Fruit fly (Drosophila melanogaster) whole organism, prepupa: ENCODE data around the gene CG10651.

ENCODE experiments used
- Blimp-1 ChIP-seq: fragments of 200-800 bp; sonication (Bioruptor generic); optimal IDR thresholded peaks from 3 replicates; lab custom pipeline; 2017; ENCODE audit warnings: missing biosample characterization, missing genetic modification characterization, mild to moderate bottlenecking, moderate library complexity, missing genetic modification reagents
- CG10631 ChIP-seq: fragments of 200-800 bp; sonication (Bioruptor generic); optimal IDR thresholded peaks from 2 replicates; lab custom pipeline; 2016; ENCODE audit warnings: missing biosample characterization, missing genetic modification characterization
- CG10669 ChIP-seq: fragments of 200-800 bp; sonication (Bioruptor generic); optimal IDR thresholded peaks from 3 replicates; lab custom pipeline; 2018; ENCODE audit warnings: missing biosample characterization, mild to moderate bottlenecking, missing genetic modification characterization, moderate library complexity
- CG11294 ChIP-seq: fragments of 200-800 bp; sonication (Bioruptor generic); IDR thresholded peaks from 2 replicates; pipeline ENCODE4 v1.3.6; 2022; ENCODE audit warnings: missing biosample characterization, missing genetic modification characterization
- CG15336 ChIP-seq: fragments of 200-800 bp; sonication (Bioruptor generic); IDR thresholded peaks from 2 replicates; pipeline ENCODE4 v1.3.6; 2022; ENCODE audit warnings: missing biosample characterization, missing genetic modification characterization
- CG16779 ChIP-seq: fragments of 200-800 bp; sonication (Bioruptor generic); optimal IDR thresholded peaks from 3 replicates; lab custom pipeline; 2017; ENCODE audit warnings: missing biosample characterization, mild to moderate bottlenecking, missing genetic modification characterization
- CG34406 ChIP-seq: fragments of 200-800 bp; sonication (Bioruptor generic); optimal IDR thresholded peaks from 3 replicates; lab custom pipeline; 2016; ENCODE audit warnings: missing biosample characterization, missing genetic modification characterization
- CG3919 ChIP-seq: fragments of 200-800 bp; sonication (Bioruptor generic); optimal IDR thresholded peaks from 3 replicates; lab custom pipeline; 2016; ENCODE audit warnings: missing biosample characterization, missing genetic modification characterization
- CG4318 ChIP-seq: fragments of 200-800 bp; sonication (Bioruptor generic); optimal IDR thresholded peaks from 3 replicates; lab custom pipeline; 2017; ENCODE audit warnings: missing biosample characterization, mild to moderate bottlenecking, missing genetic modification characterization
- CG6163 ChIP-seq: fragments of 200-800 bp; sonication (Bioruptor generic); IDR thresholded peaks from 3 replicates; pipeline ENCODE4 v1.3.6; 2022; ENCODE audit warnings: missing biosample characterization, missing genetic modification characterization
- CG6276 ChIP-seq: fragments of 200-800 bp; sonication (Bioruptor generic); optimal IDR thresholded peaks from 2 replicates; lab custom pipeline; 2017; ENCODE audit warnings: missing biosample characterization, mild to moderate bottlenecking, missing genetic modification characterization
- CG6854 ChIP-seq: fragments of 200-800 bp; sonication (Bioruptor generic); optimal IDR thresholded peaks from 2 replicates; lab custom pipeline; 2017; ENCODE audit warnings: missing biosample characterization, mild to moderate bottlenecking, missing genetic modification characterization
- CG7368 ChIP-seq: fragments of 200-800 bp; sonication (Bioruptor generic); optimal IDR thresholded peaks from 3 replicates; lab custom pipeline; 2016; ENCODE audit warnings: missing biosample characterization, missing genetic modification characterization
- CG8319 ChIP-seq: fragments of 200-800 bp; sonication (Bioruptor generic); optimal IDR thresholded peaks from 3 replicates; lab custom pipeline; 2016; ENCODE audit warnings: missing biosample characterization, missing genetic modification characterization
- CG8632 ChIP-seq: fragments of 200-800 bp; sonication (Bioruptor generic); optimal IDR thresholded peaks from 3 replicates; lab custom pipeline; 2016; ENCODE audit warnings: missing biosample characterization, missing genetic modification characterization
- CG9139 ChIP-seq: fragments of 200-800 bp; sonication (Bioruptor generic); optimal IDR thresholded peaks from 3 replicates; lab custom pipeline; 2017; ENCODE audit warnings: missing biosample characterization, mild to moderate bottlenecking, missing genetic modification characterization
- Eip75B ChIP-seq: fragments of 200-800 bp; sonication (Bioruptor generic); optimal IDR thresholded peaks from 3 replicates; lab custom pipeline; 2016; ENCODE audit warnings: missing biosample characterization, missing genetic modification characterization
- Eip78C ChIP-seq: fragments of 200-800 bp; sonication (Bioruptor generic); peaks from one replicate; lab custom pipeline; 2016; ENCODE audit warnings: missing biosample characterization, missing genetic modification characterization
- Eip93F ChIP-seq: fragments of 200-800 bp; sonication (Bioruptor generic); optimal IDR thresholded peaks from 2 replicates; lab custom pipeline; 2016; ENCODE audit warnings: missing biosample characterization, mild to moderate bottlenecking, missing genetic modification characterization
- Ets21C ChIP-seq: fragments of 200-800 bp; sonication (Bioruptor generic); optimal IDR thresholded peaks from 3 replicates; lab custom pipeline; 2016; ENCODE audit warnings: missing biosample characterization, missing genetic modification characterization
- Ets96B ChIP-seq: fragments of 200-800 bp; optimal IDR thresholded peaks from 2 replicates; lab custom pipeline; 2019; ENCODE audit warnings: missing biosample characterization, mild to moderate bottlenecking, missing genetic modification characterization, moderate library complexity
- Gug ChIP-seq: fragments of 200-800 bp; sonication (Bioruptor generic); IDR thresholded peaks from 2 replicates; pipeline ENCODE4 v1.3.6; 2022; ENCODE audit warnings: missing biosample characterization, missing genetic modification characterization
- Hr38 ChIP-seq: sonication (Bioruptor generic); optimal IDR thresholded peaks from 2 replicates; lab custom pipeline; 2016; ENCODE audit warnings: missing biosample characterization, missing genetic modification characterization
- Hr39 ChIP-seq: fragments of 200-800 bp; sonication (Bioruptor generic); optimal IDR thresholded peaks from 2 replicates; lab custom pipeline; 2016; ENCODE audit warnings: missing biosample characterization, missing genetic modification characterization
- Hr4 ChIP-seq: fragments of 200-800 bp; sonication (Bioruptor generic); optimal IDR thresholded peaks from 3 replicates; lab custom pipeline; 2016; ENCODE audit warnings: missing biosample characterization, missing genetic modification characterization
- Lpt ChIP-seq: fragments of 200-800 bp; sonication (Bioruptor generic); optimal IDR thresholded peaks from 3 replicates; lab custom pipeline; 2016; ENCODE audit warnings: missing biosample characterization, missing genetic modification characterization
- Sox102F ChIP-seq: fragments of 200-800 bp; sonication (Bioruptor generic); optimal IDR thresholded peaks from 2 replicates; lab custom pipeline; 2016; ENCODE audit warnings: missing biosample characterization, mild to moderate bottlenecking, missing genetic modification characterization
- Sox15 ChIP-seq: fragments of 200-800 bp; sonication (Bioruptor generic); optimal IDR thresholded peaks from 3 replicates; lab custom pipeline; 2016; ENCODE audit warnings: missing biosample characterization, missing genetic modification characterization
- achi ChIP-seq: fragments of 200-800 bp; sonication (Bioruptor generic); optimal IDR thresholded peaks from 3 replicates; lab custom pipeline; 2016; ENCODE audit warnings: missing biosample characterization, missing genetic modification characterization
- acj6 ChIP-seq: fragments of 200-800 bp; sonication (Bioruptor generic); optimal IDR thresholded peaks from 3 replicates; lab custom pipeline; 2016; ENCODE audit warnings: missing biosample characterization, missing genetic modification characterization
- cyc ChIP-seq: fragments of 200-800 bp; sonication (Bioruptor generic); optimal IDR thresholded peaks from 3 replicates; lab custom pipeline; 2016; ENCODE audit warnings: missing biosample characterization, missing genetic modification characterization
- dac ChIP-seq: fragments of 200-800 bp; sonication (Bioruptor generic); optimal IDR thresholded peaks from 2 replicates; lab custom pipeline; 2017; ENCODE audit warnings: missing biosample characterization, mild to moderate bottlenecking, missing genetic modification characterization
- eg ChIP-seq: fragments of 200-800 bp; sonication (Bioruptor generic); IDR thresholded peaks from 3 replicates; pipeline ENCODE4 v1.3.6; 2022; ENCODE audit warnings: missing biosample characterization, missing genetic modification characterization
- esn ChIP-seq: fragments of 200-800 bp; sonication (Bioruptor generic); optimal IDR thresholded peaks from 2 replicates; lab custom pipeline; 2016; ENCODE audit warnings: missing biosample characterization, mild to moderate bottlenecking, missing genetic modification characterization, moderate library complexity
- fd59A ChIP-seq: fragments of 200-800 bp; sonication (Bioruptor generic); optimal IDR thresholded peaks from 2 replicates; lab custom pipeline; 2017; ENCODE audit warnings: missing biosample characterization, mild to moderate bottlenecking, missing genetic modification characterization, missing genetic modification reagents
- fkh ChIP-seq: fragments of 200-800 bp; sonication (Bioruptor generic); optimal IDR thresholded peaks from 3 replicates; lab custom pipeline; 2017; ENCODE audit warnings: missing biosample characterization, mild to moderate bottlenecking, missing genetic modification characterization, moderate library complexity
- lz ChIP-seq: fragments of 200-800 bp; sonication (Bioruptor generic); optimal IDR thresholded peaks from 3 replicates; lab custom pipeline; 2016; ENCODE audit warnings: missing biosample characterization, missing genetic modification characterization
- net ChIP-seq: fragments of 200-800 bp; sonication (Bioruptor generic); optimal IDR thresholded peaks from 3 replicates; lab custom pipeline; 2016; ENCODE audit warnings: missing biosample characterization, missing genetic modification characterization
- pdm3 ChIP-seq: fragments of 200-800 bp; sonication (Bioruptor generic); optimal IDR thresholded peaks from 3 replicates; lab custom pipeline; 2016; ENCODE audit warnings: missing biosample characterization, missing genetic modification characterization
- spab ChIP-seq: fragments of 200-800 bp; sonication (Bioruptor generic); optimal IDR thresholded peaks from 2 replicates; lab custom pipeline; 2017; ENCODE audit warnings: missing biosample characterization, mild to moderate bottlenecking, missing genetic modification characterization, missing genetic modification reagents
- ss ChIP-seq, 2 experiments: fragments of 200-800 bp; sonication (Bioruptor generic); optimal IDR thresholded peaks; 2 replicates in 1 of 2; 3 replicates in 1 of 2; lab custom pipeline; 2017 to 2018; ENCODE audit warnings: mild to moderate bottlenecking in 2 of 2, missing biosample characterization in 2 of 2, missing genetic modification characterization in 2 of 2, moderate library complexity in 1 of 2
- svp ChIP-seq: fragments of 200-800 bp; sonication (Bioruptor generic); peaks from one replicate; lab custom pipeline; 2016; ENCODE audit warnings: missing biosample characterization, missing genetic modification characterization
- topi ChIP-seq: fragments of 200-800 bp; sonication (Bioruptor generic); optimal IDR thresholded peaks from 3 replicates; lab custom pipeline; 2016; ENCODE audit warnings: missing biosample characterization, missing genetic modification characterization
- vri ChIP-seq: fragments of 200-800 bp; sonication (Bioruptor generic); optimal IDR thresholded peaks from 3 replicates; lab custom pipeline; 2016; ENCODE audit warnings: missing biosample characterization, mild to moderate bottlenecking, missing genetic modification characterization

The CG10651 gene

dm6 chr2L:20134823-20135222, at the start of gene CG10651:
TSS of gene CG10651 (minus strand) at chr2L:20134923.
- TF ChIP-seq CG6163 (no peak), Ets21C (GFP tag; lab: Kevin White, UChicago) (no peak), CG8319 (GFP tag; lab: Kevin White, UChicago) (no peak), Sox102F (GFP tag; lab: Kevin White, UChicago) (no peak), vri (no peak), Blimp-1 (GFP tag; lab: Kevin White, UChicago) (no peak), CG7368 (GFP tag; lab: Kevin White, UChicago) (no peak), CG6276 (GFP tag; lab: Kevin White, UChicago) (no peak), Sox15 (GFP tag; lab: Kevin White, UChicago) (no peak), esn (GFP tag; lab: Kevin White, UChicago) (no peak), achi (GFP tag; lab: Kevin White, UChicago) (no peak), Eip93F (GFP tag; lab: Kevin White, UChicago) (no peak), fd59A (GFP tag; lab: Kevin White, UChicago) (no peak)

- TF ChIP-seq CG10669 (GFP tag; lab: Kevin White, UChicago) (peak; percentile 40), svp (GFP tag; lab: Kevin White, UChicago) (peak; percentile 36)
- TF ChIP-seq, all 60 proteins: peak for 2; not testable (repeated sequence) for 58
Observed at dm6 chr2L:20175047-20175446, 40.3 kb upstream of the CG10651 start.

dm6 chr2L:20148368-20148767, 13.6 kb upstream of the CG10651 start:
- TF ChIP-seq CG34406 (GFP tag; lab: Kevin White, UChicago) (no peak), CG16779 (tag; lab: Kevin White, UChicago) (no peak), spab (GFP tag; lab: Kevin White, UChicago) (no peak), Eip78C (GFP tag; lab: Kevin White, UChicago) (peak; percentile 47), svp (GFP tag; lab: Kevin White, UChicago) (peak; percentile 13), dac (no peak), CG15336 (GFP tag; lab: Robert Waterston, UW) (no peak), eg (peak; percentile 32; the same call in 1 of the 3 replicates)

- peak; percentile 35 for TF ChIP-seq spab (GFP tag; lab: Kevin White, UChicago)
- TF ChIP-seq CG8319 (GFP tag; lab: Kevin White, UChicago): no peak
- no peak for TF ChIP-seq dac
- TF ChIP-seq fkh (GFP tag; lab: Kevin White, UChicago): no peak
- TF ChIP-seq CG4318 (GFP tag; lab: Kevin White, UChicago): no peak
- no peak for TF ChIP-seq CG6854
- TF ChIP-seq cyc (GFP tag; lab: Kevin White, UChicago): peak; percentile 28
- TF ChIP-seq fd59A (GFP tag; lab: Kevin White, UChicago): no peak
- TF ChIP-seq topi (GFP tag; lab: Kevin White, UChicago): peak; percentile 13
- TF ChIP-seq pdm3 (GFP tag; lab: Kevin White, UChicago): peak; percentile 55
- peak; percentile 52 for TF ChIP-seq CG10631
- TF ChIP-seq CG3919 (GFP tag; lab: Kevin White, UChicago): peak; percentile 44
- TF ChIP-seq Sox102F (GFP tag; lab: Kevin White, UChicago): peak; percentile 29
- peak; percentile 17 for TF ChIP-seq Sox15 (GFP tag; lab: Kevin White, UChicago)
- peak in 1 of 2 experiments; percentile 45 for TF ChIP-seq ss (GFP tag; optimal IDR thresholded peaks at IDR 0.05; lab: Kevin White, UChicago)
- TF ChIP-seq CG8632: peak; percentile 28
- peak; percentile 67 for TF ChIP-seq Ets96B (tag; lab: Kevin White, UChicago)
- TF ChIP-seq CG11294 (GFP tag; lab: Robert Waterston, UW): no peak
- 0 out of 3 replicates have a peak, but pooled peaks have one; percentile 7 for TF ChIP-seq eg
- peak; percentile 55 for TF ChIP-seq Eip75B (GFP tag; lab: Kevin White, UChicago)
- TF ChIP-seq Lpt (GFP tag; lab: Kevin White, UChicago): no peak
- TF ChIP-seq CG16779 (tag; lab: Kevin White, UChicago): no peak
- no peak for TF ChIP-seq esn (GFP tag; lab: Kevin White, UChicago)
- no peak for TF ChIP-seq Hr38
- no peak for TF ChIP-seq net (GFP tag; lab: Kevin White, UChicago)
- peak; percentile 51 for TF ChIP-seq Hr39
- TF ChIP-seq CG9139 (GFP tag; lab: Kevin White, UChicago): no peak
- TF ChIP-seq CG7368 (GFP tag; lab: Kevin White, UChicago): peak; percentile 12
- TF ChIP-seq acj6 (GFP tag; lab: Kevin White, UChicago): peak; percentile 49
- no peak for TF ChIP-seq Ets21C (GFP tag; lab: Kevin White, UChicago)
- TF ChIP-seq achi (GFP tag; lab: Kevin White, UChicago): peak; percentile 51
- TF ChIP-seq Hr4 (GFP tag; lab: Kevin White, UChicago): peak; percentile 27
- TF ChIP-seq Eip78C (GFP tag; lab: Kevin White, UChicago): peak; percentile 82
- TF ChIP-seq CG6276 (GFP tag; lab: Kevin White, UChicago): no peak
- TF ChIP-seq lz (GFP tag; lab: Kevin White, UChicago): peak; percentile 49
- no peak for TF ChIP-seq Gug
Observed at dm6 chr2L:20146218-20146617, 11.5 kb upstream of the CG10651 start.
